Fruit fly (Drosophila melanogaster) whole organism, embryonic: ENCODE data around the gene CG12974.

Experiments used
- CG1233 ChIP-seq: fragments of 200-800 bp; sonication (Bioruptor generic); optimal IDR thresholded peaks from 4 replicates; lab custom pipeline; 2018; ENCODE audit warnings: missing biosample characterization, mild to moderate bottlenecking, missing genetic modification characterization
- CG13287 ChIP-seq: fragments of 200-800 bp; sonication (Bioruptor generic); IDR thresholded peaks from 2 replicates; pipeline ENCODE4 v1.3.6; 2022; ENCODE audit warnings: missing biosample characterization, missing genetic modification characterization; ENCODE audit not compliant: partially characterized antibody
- CG14710 ChIP-seq: fragments of 200-800 bp; sonication (Bioruptor generic); optimal IDR thresholded peaks from 3 replicates; lab custom pipeline; 2019; ENCODE audit warnings: missing biosample characterization, mild to moderate bottlenecking, missing genetic modification characterization, moderate library complexity
- CG15479 ChIP-seq: fragments of 200-800 bp; sonication (Bioruptor generic); optimal IDR thresholded peaks from 3 replicates; lab custom pipeline; 2019; ENCODE audit warnings: missing biosample characterization, mild to moderate bottlenecking, missing genetic modification characterization, moderate library complexity
- CG15601 ChIP-seq: fragments of 200-800 bp; sonication (Bioruptor generic); optimal IDR thresholded peaks from 3 replicates; lab custom pipeline; 2019; ENCODE audit warnings: missing biosample characterization, mild to moderate bottlenecking, missing genetic modification characterization, moderate library complexity
- CG18619 ChIP-seq: fragments of 200-800 bp; sonication (Bioruptor generic); optimal IDR thresholded peaks from 3 replicates; lab custom pipeline; 2017; ENCODE audit warnings: missing biosample characterization, mild to moderate bottlenecking, missing genetic modification characterization
- CG31365 ChIP-seq: fragments of 200-800 bp; sonication (Bioruptor generic); optimal IDR thresholded peaks from 2 replicates; lab custom pipeline; 2018; ENCODE audit warnings: missing biosample characterization, mild to moderate bottlenecking, missing genetic modification characterization
- CG34224 ChIP-seq: fragments of 200-800 bp; sonication (Bioruptor generic); IDR thresholded peaks from 3 replicates; pipeline ENCODE4 v1.3.6; 2022; ENCODE audit warnings: missing biosample characterization, missing genetic modification characterization; ENCODE audit not compliant: partially characterized antibody
- CG3995 ChIP-seq: fragments of 200-800 bp; sonication (Bioruptor generic); optimal IDR thresholded peaks from 3 replicates; lab custom pipeline; 2016; ENCODE audit warnings: missing biosample characterization, missing genetic modification characterization
- CG42726 ChIP-seq: fragments of 200-800 bp; sonication (Bioruptor generic); IDR thresholded peaks from 2 replicates; pipeline ENCODE4 v1.3.6; 2022; ENCODE audit warnings: missing biosample characterization, missing genetic modification characterization; ENCODE audit not compliant: partially characterized antibody
- CG43689 ChIP-seq: fragments of 200-800 bp; sonication (Bioruptor generic); IDR thresholded peaks from 2 replicates; pipeline ENCODE4 v1.3.6; 2022; ENCODE audit warnings: missing biosample characterization, missing genetic modification characterization
- CG4617 ChIP-seq: fragments of 200-800 bp; sonication (Bioruptor generic); optimal IDR thresholded peaks from 3 replicates; lab custom pipeline; 2016; ENCODE audit warnings: missing biosample characterization, missing genetic modification characterization, borderline replicate concordance
- CG4820 ChIP-seq: fragments of 200-800 bp; sonication (Bioruptor generic); optimal IDR thresholded peaks from 3 replicates; lab custom pipeline; 2016; ENCODE audit warnings: missing biosample characterization, missing genetic modification characterization
- CG4854 ChIP-seq: fragments of 200-800 bp; sonication (Bioruptor generic); optimal IDR thresholded peaks from 2 replicates; lab custom pipeline; 2016; ENCODE audit warnings: missing biosample characterization, missing genetic modification characterization, inconsistent platforms
- CG6854 ChIP-seq: fragments of 200-800 bp; sonication (Bioruptor generic); optimal IDR thresholded peaks from 3 replicates; lab custom pipeline; 2017; ENCODE audit warnings: missing biosample characterization, mild to moderate bottlenecking, missing genetic modification characterization
- CG8281 ChIP-seq: fragments of 200-800 bp; sonication (Bioruptor generic); optimal IDR thresholded peaks from 2 replicates; lab custom pipeline; 2018; ENCODE audit warnings: missing biosample characterization, mild to moderate bottlenecking, missing genetic modification characterization, moderate library complexity
- CG8924 ChIP-seq: fragments of 200-800 bp; optimal IDR thresholded peaks from 3 replicates; lab custom pipeline; 2019; ENCODE audit warnings: missing biosample characterization, mild to moderate bottlenecking, missing genetic modification characterization, moderate library complexity
- CG8944 ChIP-seq: fragments of 200-800 bp; sonication (Bioruptor generic); optimal IDR thresholded peaks from 3 replicates; lab custom pipeline; 2016; ENCODE audit warnings: missing biosample characterization, missing genetic modification characterization
- E2f1 ChIP-seq: fragments of 200-800 bp; sonication (Bioruptor generic); IDR thresholded peaks from 2 replicates; pipeline ENCODE4 v1.3.6; 2022; ENCODE audit warnings: missing biosample characterization, missing genetic modification characterization
- E2f2 ChIP-seq: fragments of 200-800 bp; sonication (Bioruptor generic); IDR thresholded peaks from 2 replicates; pipeline ENCODE4 v1.3.6; 2022; ENCODE audit warnings: missing biosample characterization, missing genetic modification characterization
- HLHmδ ChIP-seq: fragments of 200-800 bp; sonication (Bioruptor generic); optimal IDR thresholded peaks from 2 replicates; lab custom pipeline; 2018; ENCODE audit warnings: missing biosample characterization, mild to moderate bottlenecking, missing genetic modification characterization, moderate library complexity
- Hr78 ChIP-seq, 2 experiments: fragments of 200-800 bp in 1 of 2; fragments of >200 bp in 1 of 2; sonication (Bioruptor generic) in 1 of 2; optimal IDR thresholded peaks; 2 replicates each; lab custom pipeline; 2017 to 2019; ENCODE audit warnings: missing biosample characterization in 2 of 2, missing genetic modification characterization in 2 of 2, mild to moderate bottlenecking in 1 of 2, moderate library complexity in 1 of 2
- MBD-R2 ChIP-seq: fragments of 200-800 bp; sonication (Bioruptor generic); IDR thresholded peaks from 2 replicates; pipeline ENCODE4 v1.3.6; 2022; ENCODE audit warnings: missing biosample characterization, missing genetic modification characterization
- Mrtf ChIP-seq: fragments of 200-800 bp; sonication (Bioruptor generic); IDR thresholded peaks from 3 replicates; pipeline ENCODE4 v1.3.6; 2022; ENCODE audit warnings: missing biosample characterization, missing genetic modification characterization
- Myb ChIP-seq: fragments of 200-800 bp; sonication (Bioruptor generic); optimal IDR thresholded peaks from 2 replicates; lab custom pipeline; 2016; ENCODE audit warnings: missing biosample characterization, missing genetic modification characterization
- Taf1 ChIP-seq: fragments of 200-800 bp; sonication (Bioruptor generic); IDR thresholded peaks from 2 replicates; pipeline ENCODE4 v1.3.6; 2022; ENCODE audit warnings: missing biosample characterization, missing genetic modification characterization
- Xbp1 ChIP-seq: fragments of 200-800 bp; sonication (Bioruptor generic); optimal IDR thresholded peaks from 3 replicates; lab custom pipeline; 2016; ENCODE audit warnings: missing biosample characterization, mild to moderate bottlenecking, missing genetic modification characterization
- ara ChIP-seq: fragments of 200-800 bp; sonication (Bioruptor generic); IDR thresholded peaks from 2 replicates; pipeline ENCODE4 v1.3.6; 2022; ENCODE audit warnings: missing biosample characterization, missing genetic modification characterization
- btn ChIP-seq: fragments of 200-800 bp; sonication (Bioruptor generic); optimal IDR thresholded peaks from 2 replicates; lab custom pipeline; 2016; ENCODE audit warnings: missing biosample characterization, missing genetic modification characterization
- crc ChIP-seq: fragments of 200-800 bp; sonication (Bioruptor generic); optimal IDR thresholded peaks from 2 replicates; lab custom pipeline; 2016; ENCODE audit warnings: missing biosample characterization, missing genetic modification characterization
- dan ChIP-seq: fragments of 200-800 bp; sonication (Bioruptor generic); IDR thresholded peaks from 2 replicates; pipeline ENCODE4 v1.3.6; 2022; ENCODE audit warnings: missing biosample characterization, missing genetic modification characterization
- dmrt99B ChIP-seq: fragments of 200-800 bp; sonication (Bioruptor generic); optimal IDR thresholded peaks from 2 replicates; lab custom pipeline; 2018; ENCODE audit warnings: missing biosample characterization, mild to moderate bottlenecking, missing genetic modification characterization, moderate library complexity
- gfzf ChIP-seq: fragments of 200-800 bp; sonication (Bioruptor generic); optimal IDR thresholded peaks from 2 replicates; lab custom pipeline; 2016; ENCODE audit warnings: missing biosample characterization, mild to moderate bottlenecking, missing genetic modification characterization, moderate library complexity
- gro ChIP-seq: fragments of 200-800 bp; sonication (Bioruptor generic); optimal IDR thresholded peaks from 2 replicates; lab custom pipeline; 2016; ENCODE audit warnings: missing biosample characterization, missing genetic modification characterization
- hbn ChIP-seq: fragments of 200-800 bp; sonication (Bioruptor generic); IDR thresholded peaks from 2 replicates; pipeline ENCODE4 v1.3.6; 2022; ENCODE audit warnings: missing biosample characterization, missing genetic modification characterization; ENCODE audit not compliant: partially characterized antibody
- insv ChIP-seq, 2 experiments: fragments of 200-800 bp; sonication (Bioruptor generic); optimal IDR thresholded peaks; 3 replicates each; lab custom pipeline; 2016 to 2018; ENCODE audit warnings: missing biosample characterization in 2 of 2, missing genetic modification characterization in 2 of 2
- klu ChIP-seq: fragments of 200-800 bp; sonication (Bioruptor generic); IDR thresholded peaks from 2 replicates; pipeline ENCODE4 v1.3.6; 2022; ENCODE audit warnings: missing biosample characterization, missing genetic modification characterization
- phol ChIP-seq: fragments of 200-800 bp; sonication (Bioruptor generic); optimal IDR thresholded peaks from 3 replicates; lab custom pipeline; 2018; ENCODE audit warnings: missing biosample characterization, mild to moderate bottlenecking, missing genetic modification characterization, moderate library complexity
- pnt ChIP-seq: fragments of 200-800 bp; sonication (Bioruptor generic); optimal IDR thresholded peaks from 3 replicates; lab custom pipeline; 2016; ENCODE audit warnings: missing biosample characterization, missing genetic modification characterization
- repo ChIP-seq: fragments of 200-800 bp; sonication (Bioruptor generic); optimal IDR thresholded peaks from 2 replicates; lab custom pipeline; 2016; ENCODE audit warnings: missing biosample characterization, missing genetic modification characterization
- sens ChIP-seq: fragments of 200-800 bp; sonication (Bioruptor generic); peaks from one replicate; lab custom pipeline; 2016; ENCODE audit warnings: missing biosample characterization, missing genetic modification characterization
- slbo ChIP-seq: fragments of 200-800 bp; sonication (Bioruptor generic); IDR thresholded peaks from 2 replicates; pipeline ENCODE4 v1.3.6; 2022; ENCODE audit warnings: missing biosample characterization, missing genetic modification characterization
- ssp ChIP-seq: fragments of 200-800 bp; sonication (Bioruptor generic); IDR thresholded peaks from 2 replicates; pipeline ENCODE4 v1.3.6; 2022; ENCODE audit warnings: missing biosample characterization, missing genetic modification characterization
- tap ChIP-seq: fragments of 200-800 bp; optimal IDR thresholded peaks from 3 replicates; lab custom pipeline; 2019; ENCODE audit warnings: missing biosample characterization, mild to moderate bottlenecking, missing genetic modification characterization, moderate library complexity
- tll ChIP-seq, 2 experiments: fragments of 200-800 bp in 1 of 2; fragments of >200 bp in 1 of 2; sonication (Bioruptor generic) in 1 of 2; optimal IDR thresholded peaks; 2 replicates each; lab custom pipeline; 2017 to 2019; ENCODE audit warnings: missing biosample characterization in 2 of 2, missing genetic modification characterization in 2 of 2, mild to moderate bottlenecking in 1 of 2, moderate library complexity in 1 of 2
- unc-4 ChIP-seq: fragments of 200-800 bp; sonication (Bioruptor generic); IDR thresholded peaks from 2 replicates; pipeline ENCODE4 v1.3.6; 2022; ENCODE audit warnings: missing biosample characterization, missing genetic modification characterization; ENCODE audit not compliant: partially characterized antibody
- vnd ChIP-seq: fragments of 200-800 bp; sonication (Bioruptor generic); IDR thresholded peaks from 3 replicates; pipeline ENCODE4 v1.3.6; 2022; ENCODE audit warnings: missing biosample characterization, missing genetic modification characterization; ENCODE audit not compliant: partially characterized antibody
- zen ChIP-seq: fragments of 200-800 bp; sonication (Bioruptor generic); optimal IDR thresholded peaks from 3 replicates; lab custom pipeline; 2018; ENCODE audit warnings: missing biosample characterization, mild to moderate bottlenecking, missing genetic modification characterization, moderate library complexity

Gene CG12974

dm6 chr3L:21317416-21318259 is 31.9 kb upstream of the CG12974 start, which contains the start of gene Pc (continued):
- TF ChIP-seq Xbp1 (GFP tag; lab: Kevin White, UChicago) (peak; percentile 10), gro (peak; percentile 63), sens (peak; percentile 51), MBD-R2 (GFP tag; lab: Robert Waterston, UW) (peak; percentile 80), btn (GFP tag; lab: Kevin White, UChicago) (no peak), tll (GFP tag; optimal IDR thresholded peaks at IDR 0.05; lab: Kevin White, UChicago) (peak in 1 of 2 experiments; percentile 46), unc-4 (GFP tag; lab: Robert Waterston, UW) (peak; percentile 86), CG4617 (GFP tag; lab: Kevin White, UChicago) (peak; percentile 89), CG15601 (tag; lab: Kevin White, UChicago) (peak; percentile 32), Myb (GFP tag; lab: Kevin White, UChicago) (peak; percentile 73), CG34224 (GFP tag; lab: Robert Waterston, UW) (peak; percentile 79), ara (GFP tag; lab: Robert Waterston, UW) (no peak), CG42726 (GFP tag; lab: Robert Waterston, UW) (peak; percentile 95), tap (tag; lab: Kevin White, UChicago) (no peak), insv (GFP tag; optimal IDR thresholded peaks at IDR 0.05; lab: Kevin White, UChicago) (no peak), CG1233 (no peak), vnd (GFP tag; lab: Robert Waterston, UW) (peak; percentile 84), CG43689 (GFP tag; lab: Robert Waterston, UW) (no peak), Taf1 (no peak), CG18619 (GFP tag; lab: Kevin White, UChicago) (no peak), ssp (GFP tag; lab: Robert Waterston, UW) (0 out of 2 replicates have a peak, but pooled peaks have one; percentile 12), dmrt99B (tag; lab: Kevin White, UChicago) (no peak), CG13287 (peak; percentile 89), repo (GFP tag; lab: Kevin White, UChicago) (no peak), CG6854 (GFP tag; lab: Kevin White, UChicago) (no peak), CG31365 (tag; lab: Kevin White, UChicago) (no peak), CG8281 (tag; lab: Kevin White, UChicago) (no peak), phol (tag; lab: Kevin White, UChicago) (peak; percentile 47), hbn (GFP tag; lab: Robert Waterston, UW) (peak; percentile 65), zen (tag; lab: Kevin White, UChicago) (peak; percentile 78), HLHmδ (GFP tag; lab: Kevin White, UChicago) (no peak), klu (GFP tag; lab: Robert Waterston, UW) (no peak), CG15479 (GFP tag; lab: Kevin White, UChicago) (peak; percentile 24), CG3995 (GFP tag; lab: Kevin White, UChicago) (peak; percentile 24), pnt (GFP tag; lab: Kevin White, UChicago) (no peak), Hr78 (GFP tag; optimal IDR thresholded peaks at IDR 0.05; lab: Kevin White, UChicago) (no peak), gfzf (peak; percentile 86), Mrtf (GFP tag; lab: Robert Waterston, UW) (no peak), crc (GFP tag; lab: Kevin White, UChicago) (no peak), CG8944 (GFP tag; lab: Kevin White, UChicago) (no peak), dan (GFP tag; lab: Robert Waterston, UW) (no peak), CG8924 (tag; lab: Kevin White, UChicago) (peak; percentile 18), CG4820 (GFP tag; lab: Kevin White, UChicago) (no peak), CG4854 (GFP tag; lab: Kevin White, UChicago) (peak; percentile 25), CG14710 (peak; percentile 74), slbo (GFP tag; lab: Robert Waterston, UW) (peak; percentile 40), E2f1 (GFP tag; lab: Robert Waterston, UW) (no peak), E2f2 (GFP tag; lab: Robert Waterston, UW) (peak; percentile 64)
